Worm (Caenorhabditis elegans) whole organism, L2 larva: ENCODE data around the gene hxk-3.

ENCODE experiments used
- F13H6.1 ChIP-seq: sonication (generic microtip); optimal IDR thresholded peaks from 2 replicates; lab custom pipeline; 2016; ENCODE audit warnings: missing genetic modification characterization, missing compliant biosample characterization
- R02D3.7 ChIP-seq: fragments of 150-350 bp; optimal IDR thresholded peaks from 2 replicates; lab custom pipeline; 2014; ENCODE audit warnings: missing biosample characterization, missing genetic modification characterization
- ZK546.5 ChIP-seq: sonication (generic microtip); optimal IDR thresholded peaks from 2 replicates; lab custom pipeline; 2017; ENCODE audit warnings: missing biosample characterization, missing genetic modification characterization
- aly-2 ChIP-seq: fragments of 150-350 bp; optimal IDR thresholded peaks from 2 replicates; lab custom pipeline; 2014; ENCODE audit warnings: missing biosample characterization, missing genetic modification characterization
- ama-1 ChIP-seq: fragments of 150-350 bp; optimal IDR thresholded peaks from 2 replicates; lab custom pipeline; 2018; ENCODE audit warnings: inconsistent platforms
- ceh-82 ChIP-seq: fragments of 150-350 bp; optimal IDR thresholded peaks from 2 replicates; lab custom pipeline; 2014; ENCODE audit warnings: missing biosample characterization, missing genetic modification characterization
- crh-2 ChIP-seq: sonication (generic microtip); optimal IDR thresholded peaks from 2 replicates; lab custom pipeline; 2017; ENCODE audit warnings: missing biosample characterization, missing genetic modification characterization
- dmd-4 ChIP-seq: sonication (generic microtip); optimal IDR thresholded peaks from 2 replicates; lab custom pipeline; 2017; ENCODE audit warnings: missing biosample characterization, missing genetic modification characterization
- egl-27 ChIP-seq: sonication (generic microtip); optimal IDR thresholded peaks from 3 replicates; lab custom pipeline; 2017; ENCODE audit warnings: missing biosample characterization, missing genetic modification reagents, missing genetic modification characterization
- elt-1 ChIP-seq: fragments of 150-350 bp; optimal IDR thresholded peaks from 2 replicates; lab custom pipeline; 2014; ENCODE audit warnings: missing biosample characterization, missing genetic modification characterization
- elt-3 ChIP-seq: sonication (generic microtip); optimal IDR thresholded peaks from 2 replicates; lab custom pipeline; 2017; ENCODE audit warnings: missing biosample characterization, missing genetic modification characterization
- fos-1 ChIP-seq: fragments of 150-350 bp; optimal IDR thresholded peaks from 2 replicates; lab custom pipeline; 2014; ENCODE audit warnings: missing biosample characterization, missing genetic modification characterization
- lin-13 ChIP-seq: fragments of 150-350 bp; optimal IDR thresholded peaks from 2 replicates; lab custom pipeline; 2014; ENCODE audit warnings: missing biosample characterization, missing genetic modification reagents, missing genetic modification characterization
- mab-5 ChIP-seq: fragments of 150-350 bp; optimal IDR thresholded peaks from 2 replicates; lab custom pipeline; 2014; ENCODE audit warnings: missing biosample characterization, missing genetic modification characterization
- mbf-1 ChIP-seq: sonication (generic microtip); optimal IDR thresholded peaks from 2 replicates; lab custom pipeline; 2017; ENCODE audit warnings: missing biosample characterization, missing genetic modification characterization
- mdl-1 ChIP-seq, 2 experiments: fragments of 150-350 bp in 1 of 2; sonication (generic microtip) in 1 of 2; optimal IDR thresholded peaks; 2 replicates each; lab custom pipeline; 2017; ENCODE audit warnings: missing biosample characterization in 2 of 2, missing genetic modification characterization in 2 of 2
- nhr-10 ChIP-seq: sonication (generic microtip); optimal IDR thresholded peaks from 2 replicates; lab custom pipeline; 2017; ENCODE audit warnings: missing biosample characterization, missing genetic modification characterization
- nhr-11 ChIP-seq: fragments of 150-350 bp; optimal IDR thresholded peaks from 2 replicates; lab custom pipeline; 2014; ENCODE audit warnings: missing biosample characterization, missing genetic modification characterization
- nhr-12 ChIP-seq: fragments of 150-350 bp; optimal IDR thresholded peaks from 2 replicates; lab custom pipeline; 2014; ENCODE audit warnings: missing biosample characterization, missing genetic modification characterization
- nhr-129 ChIP-seq: fragments of 150-350 bp; optimal IDR thresholded peaks from 2 replicates; lab custom pipeline; 2014; ENCODE audit warnings: missing biosample characterization, missing genetic modification characterization
- nhr-21 ChIP-seq: fragments of 150-350 bp; optimal IDR thresholded peaks from 2 replicates; lab custom pipeline; 2014; ENCODE audit warnings: missing biosample characterization, missing genetic modification characterization
- nhr-23 ChIP-seq: fragments of 150-350 bp; optimal IDR thresholded peaks from 2 replicates; lab custom pipeline; 2014; ENCODE audit warnings: missing biosample characterization, missing genetic modification reagents, missing genetic modification characterization
- nhr-237 ChIP-seq: fragments of 150-350 bp; optimal IDR thresholded peaks from 2 replicates; lab custom pipeline; 2014; ENCODE audit warnings: missing biosample characterization, missing genetic modification characterization
- nhr-25 ChIP-seq: fragments of 150-350 bp; sonication (generic microtip); optimal IDR thresholded peaks from 3 replicates; lab custom pipeline; 2014; ENCODE audit warnings: missing biosample characterization, missing genetic modification characterization
- nhr-77 ChIP-seq: fragments of 150-350 bp; optimal IDR thresholded peaks from 2 replicates; lab custom pipeline; 2014; ENCODE audit warnings: missing biosample characterization, missing genetic modification characterization
- peb-1 ChIP-seq: fragments of 150-350 bp; optimal IDR thresholded peaks from 2 replicates; lab custom pipeline; 2014; ENCODE audit warnings: missing biosample characterization, missing genetic modification characterization
- sem-4 ChIP-seq: fragments of 150-350 bp; optimal IDR thresholded peaks from 2 replicates; lab custom pipeline; 2014; ENCODE audit warnings: missing biosample characterization, missing genetic modification reagents, missing genetic modification characterization
- skn-1 ChIP-seq: sonication (generic microtip); optimal IDR thresholded peaks from 2 replicates; lab custom pipeline; 2017; ENCODE audit warnings: missing biosample characterization, missing genetic modification characterization
- sma-3 ChIP-seq: sonication (generic microtip); optimal IDR thresholded peaks from 2 replicates; lab custom pipeline; 2016; ENCODE audit warnings: missing genetic modification reagents, missing genetic modification characterization, missing compliant biosample characterization
- sma-9 ChIP-seq, 2 experiments: fragments of 150-350 bp in 1 of 2; sonication (generic microtip) in 1 of 2; optimal IDR thresholded peaks; 2 replicates each; lab custom pipeline; 2014 to 2016; ENCODE audit warnings: missing genetic modification characterization in 2 of 2, mild to moderate bottlenecking in 1 of 2, missing biosample characterization in 1 of 2, missing compliant biosample characterization in 1 of 2, missing genetic modification reagents in 1 of 2, moderate library complexity in 1 of 2
- snpc-4 ChIP-seq: fragments of 150-350 bp; optimal IDR thresholded peaks from 2 replicates; lab custom pipeline; 2014; ENCODE audit warnings: missing biosample characterization, missing genetic modification characterization
- unc-39 ChIP-seq: fragments of 150-350 bp; optimal IDR thresholded peaks from 2 replicates; lab custom pipeline; 2014; ENCODE audit warnings: missing biosample characterization, missing genetic modification characterization
- unc-55 ChIP-seq: fragments of 150-350 bp; sonication (generic microtip); optimal IDR thresholded peaks from 3 replicates; lab custom pipeline; 2014; ENCODE audit warnings: missing biosample characterization, missing genetic modification reagents, missing genetic modification characterization
- unc-62 ChIP-seq: fragments of 150-350 bp; optimal IDR thresholded peaks from 2 replicates; lab custom pipeline; 2014; ENCODE audit warnings: missing biosample characterization, missing genetic modification reagents, missing genetic modification characterization
- zag-1 ChIP-seq: fragments of 150-350 bp; optimal IDR thresholded peaks from 2 replicates; lab custom pipeline; 2014; ENCODE audit warnings: missing biosample characterization, missing genetic modification characterization
- ztf-4 ChIP-seq: fragments of 150-350 bp; optimal IDR thresholded peaks from 2 replicates; lab custom pipeline; 2014; ENCODE audit warnings: missing biosample characterization, missing genetic modification characterization

The hxk-3 gene

ce11 chrIV:1496679-1497033, 770 bp upstream of the hxk-3 start:
- TF ChIP-seq elt-3 (tag; lab: Kevin White, UChicago) (no peak), nhr-129 (tag; lab: Kevin White, UChicago) (no peak), nhr-23 (tag; lab: Kevin White, UChicago) (no peak), ceh-82 (tag; lab: Kevin White, UChicago) (no peak), nhr-11 (no peak), fos-1 (no peak), egl-27 (tag; lab: Kevin White, UChicago) (no peak), nhr-77 (no peak), unc-62 (GFP tag; lab: Kevin White, UChicago) (no peak), nhr-237 (tag; lab: Kevin White, UChicago) (no peak), F13H6.1 (no peak), elt-1 (no peak), unc-55 (no peak), ama-1 (lab: Kevin White, UChicago) (no peak), ztf-4 (tag; lab: Kevin White, UChicago) (no peak), mdl-1 (tag; optimal IDR thresholded peaks at IDR 0.05; lab: Kevin White, UChicago) (no peak)
- TF ChIP-seq, all 48 proteins: peak for 0

DNA sequence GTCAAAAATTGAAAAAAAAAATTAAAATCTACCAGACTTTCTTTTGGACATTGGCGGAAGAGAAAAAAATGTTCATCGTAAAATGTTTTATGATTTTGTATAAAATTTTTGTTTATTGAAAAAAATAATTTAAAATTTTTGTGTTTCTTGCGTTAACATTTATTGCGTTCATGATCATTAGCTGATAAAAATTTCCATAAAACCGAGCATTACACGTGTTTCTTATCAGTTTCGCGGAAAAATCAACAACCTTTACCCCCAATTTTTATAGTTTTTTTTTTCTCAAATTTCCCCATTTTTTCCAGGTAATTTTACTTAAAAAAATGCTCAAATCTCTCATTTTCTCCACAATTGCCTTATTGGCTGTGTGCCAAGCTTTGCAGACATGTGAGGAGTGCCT, 12.8 kb downstream of the hxk-3 start, which contains the start of gene txt-4:
Gene txt-4 (plus strand): TSS at position 324 of the 400 bp plus-strand sequence.
- TF ChIP-seq crh-2 (tag; lab: Kevin White, UChicago): peak; percentile 11
- no peak for TF ChIP-seq nhr-129 (tag; lab: Kevin White, UChicago)
- no peak for TF ChIP-seq dmd-4 (tag; lab: Kevin White, UChicago)
- peak; percentile 15 for TF ChIP-seq fos-1
- TF ChIP-seq snpc-4 (tag; lab: Kevin White, UChicago): no peak

DNA sequence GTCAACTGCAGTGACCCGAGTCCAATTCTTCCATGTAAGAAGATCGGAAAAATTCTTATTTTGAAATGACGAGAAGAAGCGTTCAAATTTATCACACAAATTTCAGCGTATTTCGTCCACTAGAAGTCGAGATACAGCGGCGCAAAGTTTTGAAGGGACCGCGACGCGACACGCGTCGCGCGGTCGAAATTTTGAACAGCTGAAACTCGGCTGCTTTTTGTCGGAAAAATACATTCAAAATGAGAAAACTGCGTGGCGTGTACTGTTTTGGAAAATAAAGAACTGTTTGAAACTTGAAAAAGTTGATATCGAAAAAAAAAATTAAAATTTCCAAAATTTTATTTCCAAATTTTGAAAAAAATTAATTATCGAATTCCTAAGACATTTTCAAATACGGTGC, 15.5 kb downstream of the hxk-3 start:
- no peak for TF ChIP-seq snpc-4 (tag; lab: Kevin White, UChicago)
- no peak for TF ChIP-seq sma-3 (GFP tag; lab: Kevin White, UChicago)

DNA sequence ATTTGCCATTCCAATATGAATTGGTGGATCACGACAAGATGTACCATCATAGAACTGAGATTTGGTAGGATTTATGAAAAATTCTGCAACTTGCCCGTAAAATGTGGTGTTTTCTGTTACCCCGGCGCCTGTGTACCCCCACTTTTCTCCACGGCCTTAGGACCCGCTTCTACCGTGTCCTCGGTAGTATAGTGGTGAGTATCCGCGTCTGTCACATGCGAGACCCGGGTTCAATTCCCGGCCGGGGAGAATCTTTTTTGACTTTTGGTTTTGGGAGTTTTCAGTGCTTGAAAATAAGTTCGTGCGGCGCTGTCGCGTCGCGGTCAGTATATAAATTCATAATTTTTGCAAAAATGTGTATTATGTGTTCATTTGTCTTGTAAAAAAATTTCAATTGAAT, 17.0 kb downstream of the hxk-3 start:
- TF ChIP-seq crh-2 (tag; lab: Kevin White, UChicago) (no peak), R02D3.7 (tag; lab: Kevin White, UChicago) (no peak), unc-62 (GFP tag; lab: Kevin White, UChicago) (no peak), nhr-23 (tag; lab: Kevin White, UChicago) (no peak), unc-39 (no peak), nhr-25 (tag; lab: Kevin White, UChicago) (no peak), sma-9 (GFP tag; optimal IDR thresholded peaks at IDR 0.05; lab: Kevin White, UChicago) (no peak), sma-9 (tag; optimal IDR thresholded peaks at IDR 0.05; lab: Kevin White, UChicago) (no peak), lin-13 (no peak), mab-5 (tag; lab: Kevin White, UChicago) (no peak), ceh-82 (tag; lab: Kevin White, UChicago) (no peak), nhr-237 (tag; lab: Kevin White, UChicago) (no peak), mbf-1 (no peak), unc-55 (no peak), nhr-12 (tag; lab: Kevin White, UChicago) (no peak), skn-1 (tag; lab: Kevin White, UChicago) (no peak)

ce11 chrIV:1515891-1516290, 18.5 kb downstream of the hxk-3 start:
- no peak for TF ChIP-seq unc-39
- TF ChIP-seq, all 48 proteins: peak for 0

ce11 chrIV:1516527-1516926, 19.1 kb downstream of the hxk-3 start, which contains the start of gene clec-172:
Gene clec-172, minus strand, starts transcription at chrIV:1516627.
- TF ChIP-seq unc-39 (no peak), crh-2 (tag; lab: Kevin White, UChicago) (no peak), aly-2 (tag; lab: Kevin White, UChicago) (no peak), sem-4 (tag; lab: Kevin White, UChicago) (no peak), snpc-4 (tag; lab: Kevin White, UChicago) (no peak), lin-13 (no peak), fos-1 (peak; percentile 1), elt-3 (tag; lab: Kevin White, UChicago) (no peak)

- TF ChIP-seq ceh-82 (tag; lab: Kevin White, UChicago): no peak
- no peak for TF ChIP-seq nhr-21 (tag; lab: Kevin White, UChicago)
- TF ChIP-seq mdl-1 (tag; optimal IDR thresholded peaks at IDR 0.05; lab: Kevin White, UChicago): no peak
- no peak for TF ChIP-seq nhr-77
- no peak for TF ChIP-seq unc-55
- no peak for TF ChIP-seq nhr-10
- TF ChIP-seq ZK546.5 (tag; lab: Kevin White, UChicago): no peak
- no peak for TF ChIP-seq peb-1
- no peak for TF ChIP-seq fos-1
- TF ChIP-seq mbf-1: no peak
- TF ChIP-seq ama-1 (lab: Kevin White, UChicago): no peak
- TF ChIP-seq ztf-4 (tag; lab: Kevin White, UChicago): no peak
- no peak for TF ChIP-seq zag-1 (tag; lab: Kevin White, UChicago)
- TF ChIP-seq snpc-4 (tag; lab: Kevin White, UChicago): no peak
- no peak for TF ChIP-seq lin-13
- no peak for TF ChIP-seq nhr-129 (tag; lab: Kevin White, UChicago)
Observed at ce11 chrIV:1521224-1521623, 23.8 kb downstream of the hxk-3 start, which contains the start of gene K03H6.4. Gene K03H6.4, minus strand, starts transcription at chrIV:1521324.
